Worm (Caenorhabditis elegans): ENCODE results near the gene iff-1.

Gene iff-1

DNA sequence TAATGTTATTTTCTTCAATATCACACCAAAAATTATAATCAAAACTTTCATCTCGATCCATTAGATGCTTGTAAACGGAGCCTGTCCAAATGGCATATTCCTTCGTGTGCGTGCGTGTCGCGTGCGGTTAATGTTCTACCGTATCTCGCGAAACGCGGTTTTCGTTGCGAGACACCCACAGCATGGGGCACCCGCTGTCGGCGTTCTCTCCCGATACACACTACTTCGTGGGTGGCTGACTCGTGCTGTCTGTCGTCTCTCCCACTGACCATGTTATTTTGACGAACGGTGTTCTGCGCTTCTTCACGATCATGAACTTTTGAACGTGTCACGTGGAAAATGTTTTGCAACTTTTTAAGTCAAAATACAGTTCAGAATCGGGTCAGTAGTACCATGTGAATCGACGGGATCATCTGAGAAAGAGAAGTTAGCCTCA lies 18.5 kb upstream of the iff-1 start (continued):
- TF ChIP-seq skn-1 (tag; optimal IDR thresholded peaks at IDR 0.05), result peak; percentile 93
- TF ChIP-seq elt-2 (tag; optimal IDR thresholded peaks at IDR 0.05), result peak; percentile 94
- no peak for TF ChIP-seq nhr-12 (tag; optimal IDR thresholded peaks at IDR 0.05)
- TF ChIP-seq nhr-25 (tag; optimal IDR thresholded peaks at IDR 0.05), result peak; percentile 99
- TF ChIP-seq nhr-77 (tag; optimal IDR thresholded peaks at IDR 0.05), result peak; percentile 77
- TF ChIP-seq ztf-4 (tag; optimal IDR thresholded peaks at IDR 0.05), result peak; percentile 95
- TF ChIP-seq fos-1 (tag; optimal IDR thresholded peaks at IDR 0.05), result peak; percentile 92
- peak; percentile 60 for TF ChIP-seq zag-1 (tag; optimal IDR thresholded peaks at IDR 0.05)

DNA sequence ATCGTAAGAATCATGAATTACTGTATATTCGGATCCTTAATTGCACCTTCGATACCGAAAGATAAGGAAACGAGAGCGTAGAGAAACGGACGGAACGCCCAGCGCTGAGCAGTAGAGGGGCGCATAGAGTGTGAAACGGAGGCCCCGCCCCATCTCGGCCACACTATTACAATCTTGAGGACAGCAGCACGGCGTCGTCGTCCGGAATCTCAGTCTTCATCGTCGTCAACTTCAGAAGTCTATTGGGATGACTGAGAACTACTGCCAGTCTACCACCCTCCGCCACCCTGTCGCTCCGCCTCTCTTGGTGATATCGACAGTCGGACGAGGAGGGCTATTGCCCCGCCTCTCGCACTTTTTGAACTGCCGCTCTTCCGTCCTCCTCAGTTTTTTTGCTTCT lies 17.7 kb upstream of the iff-1 start:
- TF ChIP-seq nhr-25 (tag; optimal IDR thresholded peaks at IDR 0.05), result no peak
- no peak for TF ChIP-seq nhr-67 (tag; optimal IDR thresholded peaks at IDR 0.05)
- TF ChIP-seq zag-1 (tag; optimal IDR thresholded peaks at IDR 0.05), result no peak
- no peak for TF ChIP-seq nhr-12 (tag; optimal IDR thresholded peaks at IDR 0.05)
- no peak for TF ChIP-seq fkh-2 (tag; optimal IDR thresholded peaks at IDR 0.05)
- no peak for TF ChIP-seq nhr-43 (tag; optimal IDR thresholded peaks at IDR 0.05; ENCODE audit: poor library complexity, severe bottlenecking)
- TF ChIP-seq fkh-10 (GFP tag; optimal IDR thresholded peaks at IDR 0.05), result no peak
- no peak for TF ChIP-seq ceh-28 (tag; optimal IDR thresholded peaks at IDR 0.05)
- no peak for TF ChIP-seq pqm-1 (tag; optimal IDR thresholded peaks at IDR 0.05)
- peak; percentile 10 for TF ChIP-seq hmg-11 (tag; optimal IDR thresholded peaks at IDR 0.05)
- TF ChIP-seq lin-39 (tag; optimal IDR thresholded peaks at IDR 0.05), result peak; percentile 1
- peak; percentile 29 for TF ChIP-seq ama-1 (optimal IDR thresholded peaks at IDR 0.05)

DNA sequence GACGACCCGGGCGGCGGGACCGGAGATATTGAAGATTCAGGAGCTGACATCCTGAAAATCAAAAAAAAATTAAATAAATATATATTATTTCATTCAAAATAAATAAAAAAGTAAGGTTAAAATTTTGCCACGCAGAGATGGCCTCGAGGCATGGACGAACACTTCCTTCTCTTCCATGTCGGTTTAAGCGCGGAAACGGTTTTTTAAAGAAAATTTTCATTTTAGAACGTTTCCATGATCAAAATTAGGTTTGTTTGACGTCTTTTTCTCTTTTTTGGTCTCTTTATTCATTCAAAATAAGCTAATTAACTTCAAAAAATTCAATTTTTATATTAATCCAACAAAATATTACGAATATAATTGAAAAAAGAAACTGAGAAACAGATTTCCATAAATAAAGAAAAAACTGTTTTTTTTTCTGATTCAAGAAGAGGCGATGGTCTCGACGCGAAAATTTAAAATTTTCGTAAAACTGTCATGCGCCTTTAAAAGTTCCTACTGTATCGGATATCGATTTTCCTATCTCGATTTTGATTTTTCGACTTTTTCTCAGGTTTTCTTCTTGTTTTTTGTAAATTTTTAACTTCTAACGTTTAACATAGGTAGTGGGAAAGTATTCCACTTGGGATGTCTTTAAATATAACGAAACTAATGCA lies 15.2 kb upstream of the iff-1 start, which contains the start of gene gcc-2:
TSS of gene gcc-2 (minus strand) at position 51 of the 656 bp plus-strand sequence.
- no peak for TF ChIP-seq sea-2 (GFP tag; optimal IDR thresholded peaks at IDR 0.05)
- TF ChIP-seq elt-1 (tag; optimal IDR thresholded peaks at IDR 0.05), result no peak
- no peak for TF ChIP-seq R02D3.7 (tag; optimal IDR thresholded peaks at IDR 0.05)
- no peak for TF ChIP-seq tbx-2 (tag; optimal IDR thresholded peaks at IDR 0.05)
- TF ChIP-seq elt-3 (tag; optimal IDR thresholded peaks at IDR 0.05), result no peak
- TF ChIP-seq ceh-82 (tag; optimal IDR thresholded peaks at IDR 0.05), result no peak
- no peak for TF ChIP-seq ztf-11 (tag; optimal IDR thresholded peaks at IDR 0.05)
- TF ChIP-seq nhr-12 (tag; optimal IDR thresholded peaks at IDR 0.05), result no peak
- TF ChIP-seq fkh-10 (GFP tag; optimal IDR thresholded peaks at IDR 0.05), result no peak
- TF ChIP-seq nfya-1 (tag; optimal IDR thresholded peaks at IDR 0.05; ENCODE audit: insufficient read depth), result no peak
- no peak for TF ChIP-seq fos-1 (tag; optimal IDR thresholded peaks at IDR 0.05)
- no peak for TF ChIP-seq aly-2 (tag; optimal IDR thresholded peaks at IDR 0.05)
- TF ChIP-seq ztf-4 (tag; optimal IDR thresholded peaks at IDR 0.05), result no peak
- no peak for TF ChIP-seq nhr-67 (tag; optimal IDR thresholded peaks at IDR 0.05)
- TF ChIP-seq daf-12 (tag; optimal IDR thresholded peaks at IDR 0.05), result no peak
- TF ChIP-seq lin-39 (tag; optimal IDR thresholded peaks at IDR 0.05), result no peak
- TF ChIP-seq mdl-1 (tag; optimal IDR thresholded peaks at IDR 0.05), result no peak
- no peak for TF ChIP-seq nhr-77 (tag; optimal IDR thresholded peaks at IDR 0.05)
- no peak for TF ChIP-seq lsy-12 (tag; optimal IDR thresholded peaks at IDR 0.05)

DNA sequence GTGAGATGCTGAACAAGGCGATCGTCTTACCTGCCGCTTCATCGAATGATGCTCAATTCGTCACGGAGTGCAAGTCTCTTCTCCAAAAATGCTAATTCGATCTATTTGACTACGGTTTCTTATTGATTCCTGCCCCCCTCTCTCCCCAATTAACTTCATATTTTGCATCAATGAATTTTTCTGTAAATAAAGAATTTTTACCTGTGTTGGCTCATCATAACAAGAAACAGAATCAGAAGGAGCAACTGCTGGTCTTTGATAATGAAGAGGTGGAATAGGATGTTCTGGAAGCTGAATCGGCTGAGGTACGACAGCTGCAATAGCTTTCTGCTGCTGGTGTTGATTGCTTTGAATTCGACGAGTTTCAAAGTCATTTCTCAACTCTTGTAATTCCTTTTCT lies 13.2 kb upstream of the iff-1 start:
- TF ChIP-seq nhr-12 (tag; optimal IDR thresholded peaks at IDR 0.05), result no peak
- no peak for TF ChIP-seq nhr-237 (tag; optimal IDR thresholded peaks at IDR 0.05)
- TF ChIP-seq pqm-1 (tag; optimal IDR thresholded peaks at IDR 0.05), result no peak
- TF ChIP-seq elt-2 (tag; optimal IDR thresholded peaks at IDR 0.05), result no peak
- no peak for TF ChIP-seq nhr-76 (tag; optimal IDR thresholded peaks at IDR 0.05)
- TF ChIP-seq sea-2 (GFP tag; optimal IDR thresholded peaks at IDR 0.05), result no peak
- no peak for TF ChIP-seq tbx-2 (tag; optimal IDR thresholded peaks at IDR 0.05)
- TF ChIP-seq ZK546.5 (tag; optimal IDR thresholded peaks at IDR 0.05), result no peak
- no peak for TF ChIP-seq fkh-10 (GFP tag; optimal IDR thresholded peaks at IDR 0.05)
- TF ChIP-seq nhr-43 (tag; optimal IDR thresholded peaks at IDR 0.05; ENCODE audit: poor library complexity, severe bottlenecking), result no peak
- no peak for TF ChIP-seq nhr-28 (tag; optimal IDR thresholded peaks at IDR 0.05)
- no peak for TF ChIP-seq nhr-77 (tag; optimal IDR thresholded peaks at IDR 0.05)

DNA sequence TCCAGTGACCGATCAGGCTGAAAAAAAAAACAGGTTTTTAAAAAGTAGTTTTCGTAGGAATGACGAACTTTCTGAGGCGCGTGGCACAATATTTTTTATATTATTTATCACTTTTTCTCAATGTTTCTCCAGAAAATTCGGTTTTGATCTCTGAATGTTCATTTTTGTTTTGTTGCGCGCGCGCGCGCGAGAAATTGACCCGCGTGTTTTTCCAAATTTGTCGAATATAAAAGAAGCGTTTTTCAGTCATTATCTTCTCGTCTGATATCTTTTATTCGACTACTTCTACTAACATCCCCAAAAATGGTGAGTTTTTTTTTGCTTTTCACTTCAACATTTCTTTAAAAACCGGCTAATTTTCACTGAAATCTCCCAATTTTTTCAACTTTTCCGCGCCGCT lies 11.9 kb upstream of the iff-1 start, which contains the start of gene rmd-1:
TSS of gene rmd-1 (plus strand) at position 247 of the 400 bp plus-strand sequence.
- TF ChIP-seq fkh-10 (GFP tag; optimal IDR thresholded peaks at IDR 0.05), result no peak
- no peak for TF ChIP-seq nhr-12 (tag; optimal IDR thresholded peaks at IDR 0.05)
- no peak for TF ChIP-seq pqm-1 (tag; optimal IDR thresholded peaks at IDR 0.05)
- TF ChIP-seq jun-1 (tag; optimal IDR thresholded peaks at IDR 0.05), result no peak
- no peak for TF ChIP-seq elt-3 (tag; optimal IDR thresholded peaks at IDR 0.05)
- TF ChIP-seq ZK546.5 (tag; optimal IDR thresholded peaks at IDR 0.05), result no peak
- TF ChIP-seq unc-62 (GFP tag; optimal IDR thresholded peaks at IDR 0.05), result no peak
- TF ChIP-seq ztf-11 (tag; optimal IDR thresholded peaks at IDR 0.05), result no peak
- TF ChIP-seq nhr-25 (tag; optimal IDR thresholded peaks at IDR 0.05), result no peak

Data from whole organism, L3 larva.